Worm (Caenorhabditis elegans) whole organism, young adult: Measurements from ENCODE around the gene C07H6.9.
"Not testable (repeated sequence)": the region's sequence is repeated elsewhere in the genome, so short reads cannot be mapped to it uniquely, and the experiment has no call there.

Source experiments
- B0019.2 ChIP-seq: fragments of 200-800 bp; sonication (Bioruptor generic); conservative IDR thresholded peaks from 2 replicates; pipeline ENCODE4 v1.3.6; 2022; ENCODE audit warnings: missing genetic modification reagents, missing genetic modification characterization, missing compliant biosample characterization
- B0035.1 ChIP-seq: sonication (generic microtip); optimal IDR thresholded peaks from 2 replicates; lab custom pipeline; 2016; ENCODE audit warnings: missing genetic modification characterization, mild to moderate bottlenecking, missing compliant biosample characterization, missing genotype, missing genetic modification reagents
- C06A6.2 ChIP-seq: fragments of 200-800 bp; sonication (Bioruptor generic); conservative IDR thresholded peaks from 2 replicates; pipeline ENCODE4 v1.3.6; 2022; ENCODE audit warnings: missing genetic modification characterization, missing compliant biosample characterization
- D2030.7 ChIP-seq: fragments of 200-800 bp; sonication (Bioruptor generic); IDR thresholded peaks from 2 replicates; pipeline ENCODE4 v1.3.6; 2022; ENCODE audit warnings: missing genetic modification reagents, missing genetic modification characterization, missing compliant biosample characterization
- F39B2.1 ChIP-seq: fragments of 200-800 bp; sonication (Bioruptor generic); IDR thresholded peaks from 2 replicates; pipeline ENCODE4 v1.3.6; 2022; ENCODE audit warnings: missing genetic modification reagents, missing genetic modification characterization, missing compliant biosample characterization
- F49E8.2 ChIP-seq: sonication (generic microtip); optimal IDR thresholded peaks from 3 replicates; lab custom pipeline; 2017; ENCODE audit warnings: missing genetic modification characterization, mild to moderate bottlenecking, missing compliant biosample characterization, antibody characterized with exemption, moderate library complexity; ENCODE audit not compliant: insufficient read depth
- F52B5.7 ChIP-seq: sonication (generic microtip); optimal IDR thresholded peaks from 2 replicates; lab custom pipeline; 2016; ENCODE audit warnings: mild to moderate bottlenecking, missing genetic modification characterization, missing compliant biosample characterization
- F57A8.1 ChIP-seq: fragments of 200-800 bp; sonication (Bioruptor generic); optimal IDR thresholded peaks from 2 replicates; lab custom pipeline; 2018; ENCODE audit warnings: mild to moderate bottlenecking, missing genetic modification characterization, moderate library complexity, missing compliant biosample characterization
- F57C9.4 ChIP-seq: sonication (generic microtip); optimal IDR thresholded peaks from 2 replicates; lab custom pipeline; 2017; ENCODE audit warnings: mild to moderate bottlenecking, missing genetic modification characterization, missing compliant biosample characterization
- K11D2.4 ChIP-seq: fragments of 200-800 bp; sonication (Bioruptor generic); IDR thresholded peaks from 2 replicates; pipeline ENCODE4 v1.3.6; 2022; ENCODE audit warnings: missing genetic modification reagents, missing genetic modification characterization, missing compliant biosample characterization
- Y56A3A.18 ChIP-seq: fragments of 200-800 bp; sonication (Bioruptor generic); IDR thresholded peaks from 2 replicates; pipeline ENCODE4 v1.3.6; 2022; ENCODE audit warnings: missing genetic modification reagents, missing genetic modification characterization, missing compliant biosample characterization
- Y67H2A.10 ChIP-seq: fragments of 200-800 bp; sonication (Bioruptor generic); conservative IDR thresholded peaks from 2 replicates; pipeline ENCODE4 v1.3.6; 2022; ENCODE audit warnings: missing genetic modification reagents, missing genetic modification characterization, missing compliant biosample characterization
- atf-7 ChIP-seq: sonication (generic microtip); optimal IDR thresholded peaks from 2 replicates; lab custom pipeline; 2017; ENCODE audit warnings: mild to moderate bottlenecking, missing genetic modification characterization, missing compliant biosample characterization
- attf-5 ChIP-seq: fragments of 200-800 bp; sonication (Bioruptor generic); optimal IDR thresholded peaks from 2 replicates; lab custom pipeline; 2018; ENCODE audit warnings: mild to moderate bottlenecking, missing genetic modification characterization, missing compliant biosample characterization
- attf-6 ChIP-seq: fragments of 200-800 bp; sonication (Bioruptor generic); IDR thresholded peaks from 2 replicates; pipeline ENCODE4 v1.3.6; 2022; ENCODE audit warnings: missing genetic modification reagents, missing genetic modification characterization, missing compliant biosample characterization
- bed-1 ChIP-seq: fragments of 200-800 bp; sonication (Bioruptor generic); IDR thresholded peaks from 2 replicates; pipeline ENCODE4 v1.3.6; 2022; ENCODE audit warnings: missing genetic modification reagents, missing genetic modification characterization, missing compliant biosample characterization
- bed-2 ChIP-seq: fragments of 200-800 bp; sonication (Bioruptor generic); IDR thresholded peaks from 2 replicates; pipeline ENCODE4 v1.3.6; 2022; ENCODE audit warnings: missing genetic modification reagents, missing genetic modification characterization, missing compliant biosample characterization
- ceh-27 ChIP-seq: fragments of 200-800 bp; sonication (Bioruptor generic); optimal IDR thresholded peaks from 2 replicates; lab custom pipeline; 2018; ENCODE audit warnings: mild to moderate bottlenecking, missing genetic modification characterization, moderate library complexity, missing compliant biosample characterization
- ceh-40 ChIP-seq: fragments of 200-800 bp; sonication (Bioruptor generic); IDR thresholded peaks from 2 replicates; pipeline ENCODE4 v1.3.6; 2022; ENCODE audit warnings: missing genetic modification characterization, missing compliant biosample characterization
- dox-1 ChIP-seq: fragments of 200-800 bp; sonication (Bioruptor generic); IDR thresholded peaks from 2 replicates; pipeline ENCODE4 v1.3.6; 2022; ENCODE audit warnings: missing genetic modification reagents, missing genetic modification characterization, missing compliant biosample characterization
- egl-44 ChIP-seq: fragments of 200-800 bp; sonication (Bioruptor generic); IDR thresholded peaks from 2 replicates; pipeline ENCODE4 v1.3.6; 2022; ENCODE audit warnings: missing genetic modification reagents, missing genetic modification characterization, missing compliant biosample characterization
- ets-4 ChIP-seq: fragments of 200-800 bp; sonication (Bioruptor generic); optimal IDR thresholded peaks from 2 replicates; lab custom pipeline; 2018; ENCODE audit warnings: mild to moderate bottlenecking, missing genetic modification characterization, missing compliant biosample characterization
- fkh-3 ChIP-seq: sonication (generic microtip); optimal IDR thresholded peaks from 2 replicates; lab custom pipeline; 2016; ENCODE audit warnings: mild to moderate bottlenecking, missing genetic modification characterization, missing compliant biosample characterization
- gei-17 ChIP-seq: fragments of 200-800 bp; sonication (Bioruptor generic); optimal IDR thresholded peaks from 2 replicates; lab custom pipeline; 2018; ENCODE audit warnings: mild to moderate bottlenecking, missing genetic modification characterization, missing compliant biosample characterization
- hmg-1.2 ChIP-seq: fragments of 200-800 bp; sonication (Bioruptor generic); IDR thresholded peaks from 2 replicates; pipeline ENCODE4 v1.3.6; 2022; ENCODE audit warnings: missing genetic modification reagents, missing genetic modification characterization, missing compliant biosample characterization
- hrde-1 ChIP-seq: sonication (generic microtip); optimal IDR thresholded peaks from 2 replicates; lab custom pipeline; 2016; ENCODE audit warnings: missing genetic modification characterization, mild to moderate bottlenecking, missing compliant biosample characterization, moderate library complexity, missing genotype, missing genetic modification reagents, borderline replicate concordance
- hsf-1 ChIP-seq: fragments of 200-800 bp; sonication (Bioruptor generic); IDR thresholded peaks from 2 replicates; pipeline ENCODE4 v1.3.6; 2022; ENCODE audit warnings: missing genetic modification reagents, missing genetic modification characterization, missing compliant biosample characterization
- lin-35 ChIP-seq, 3 experiments: fragments of 150-350 bp in 2 of 3; sonication (generic microtip) in 1 of 3; optimal IDR thresholded peaks; 2 replicates each; lab custom pipeline; 2014 to 2018; ENCODE audit warnings: missing biosample characterization in 3 of 3, missing genetic modification characterization in 3 of 3, missing genetic modification reagents in 3 of 3
- lin-40 ChIP-seq: sonication (generic microtip); optimal IDR thresholded peaks from 2 replicates; lab custom pipeline; 2016; ENCODE audit warnings: missing genetic modification characterization, mild to moderate bottlenecking, missing compliant biosample characterization, missing genotype, missing genetic modification reagents
- lsl-1 ChIP-seq: fragments of 200-800 bp; sonication (Bioruptor generic); optimal IDR thresholded peaks from 2 replicates; lab custom pipeline; 2018; ENCODE audit warnings: mild to moderate bottlenecking, missing genetic modification characterization, moderate library complexity, missing compliant biosample characterization
- madf-3 ChIP-seq: fragments of 200-800 bp; sonication (Bioruptor generic); IDR thresholded peaks from 2 replicates; pipeline ENCODE4 v1.3.6; 2022; ENCODE audit warnings: missing genetic modification reagents, missing genetic modification characterization, missing compliant biosample characterization
- mcd-1 ChIP-seq: fragments of 200-800 bp; sonication (Bioruptor generic); IDR thresholded peaks from 2 replicates; pipeline ENCODE4 v1.3.6; 2022; ENCODE audit warnings: missing genetic modification reagents, missing genetic modification characterization, missing compliant biosample characterization
- mxl-1 ChIP-seq: sonication (generic microtip); optimal IDR thresholded peaks from 2 replicates; lab custom pipeline; 2016; ENCODE audit warnings: missing genetic modification characterization, missing compliant biosample characterization
- nfya-1 ChIP-seq: sonication (generic microtip); optimal IDR thresholded peaks from 2 replicates; lab custom pipeline; 2017; ENCODE audit warnings: antibody characterized with exemption, missing compliant biosample characterization, missing genetic modification characterization, borderline replicate concordance; ENCODE audit not compliant: insufficient read depth
- nhr-179 ChIP-seq: sonication (generic microtip); optimal IDR thresholded peaks from 2 replicates; lab custom pipeline; 2016; ENCODE audit warnings: mild to moderate bottlenecking, missing genetic modification characterization, missing compliant biosample characterization
- nhr-80 ChIP-seq: sonication (generic microtip); optimal IDR thresholded peaks from 2 replicates; lab custom pipeline; 2016; ENCODE audit warnings: missing genetic modification characterization, missing compliant biosample characterization
- repo-1 ChIP-seq: sonication (generic microtip); optimal IDR thresholded peaks from 2 replicates; lab custom pipeline; 2017; ENCODE audit warnings: mild to moderate bottlenecking, missing genetic modification characterization, missing compliant biosample characterization
- snpc-3.4 ChIP-seq: sonication (generic microtip); optimal IDR thresholded peaks from 2 replicates; lab custom pipeline; 2017; ENCODE audit warnings: missing genetic modification characterization, mild to moderate bottlenecking, missing compliant biosample characterization, antibody characterized with exemption, moderate library complexity, missing genotype, missing genetic modification reagents
- somi-1 ChIP-seq: fragments of 200-800 bp; sonication (Bioruptor generic); optimal IDR thresholded peaks from 2 replicates; lab custom pipeline; 2018; ENCODE audit warnings: mild to moderate bottlenecking, missing genetic modification characterization, missing compliant biosample characterization
- tbx-9 ChIP-seq: sonication (generic microtip); optimal IDR thresholded peaks from 2 replicates; lab custom pipeline; 2016; ENCODE audit warnings: borderline replicate concordance, missing genetic modification characterization, inconsistent platforms, missing compliant biosample characterization
- xnd-1 ChIP-seq: sonication (generic microtip); optimal IDR thresholded peaks from 2 replicates; lab custom pipeline; 2016; ENCODE audit warnings: missing genotype, missing genetic modification reagents, missing genetic modification characterization, missing compliant biosample characterization
- zfh-2 ChIP-seq: fragments of 200-800 bp; sonication (Bioruptor generic); conservative IDR thresholded peaks from 2 replicates; pipeline ENCODE4 v1.3.6; 2022; ENCODE audit warnings: missing genetic modification reagents, missing genetic modification characterization, missing compliant biosample characterization
- ztf-18 ChIP-seq: sonication (generic microtip); optimal IDR thresholded peaks from 2 replicates; lab custom pipeline; 2016; ENCODE audit warnings: missing genotype, mild to moderate bottlenecking, missing genetic modification characterization, missing compliant biosample characterization
- ztf-26 ChIP-seq: sonication (generic microtip); optimal IDR thresholded peaks from 2 replicates; lab custom pipeline; 2017; ENCODE audit warnings: missing genetic modification characterization, missing compliant biosample characterization

The C07H6.9 gene

ce11 chrIII:7484765-7485164, 14.5 kb downstream of the C07H6.9 start:
- TF ChIP-seq F57C9.4 (tag; lab: Kevin White, UChicago) (no peak), fkh-3 (tag; lab: Kevin White, UChicago) (no peak), lsl-1 (GFP tag; lab: Kevin White, UChicago) (no peak), mxl-1 (tag; lab: Kevin White, UChicago) (no peak), Y67H2A.10 (GFP tag; lab: Robert Waterston, UW) (no peak), madf-3 (no peak), ceh-40 (GFP tag; lab: Robert Waterston, UW) (no peak), F57A8.1 (no peak), gei-17 (GFP tag; lab: Kevin White, UChicago) (no peak), C06A6.2 (GFP tag; lab: Robert Waterston, UW) (no peak), mcd-1 (GFP tag; lab: Robert Waterston, UW) (no peak), F49E8.2 (no peak), F39B2.1 (GFP tag; lab: Robert Waterston, UW) (no peak), bed-1 (no peak), F52B5.7 (tag; lab: Kevin White, UChicago) (no peak), xnd-1 (tag; lab: Kevin White, UChicago) (no peak), D2030.7 (GFP tag; lab: Robert Waterston, UW) (no peak), Y56A3A.18 (GFP tag; lab: Robert Waterston, UW) (no peak), nhr-80 (tag; lab: Kevin White, UChicago) (no peak)

- no peak for TF ChIP-seq egl-44 (GFP tag; lab: Robert Waterston, UW)
- TF ChIP-seq dox-1 (GFP tag; lab: Robert Waterston, UW): peak; percentile 62
- no peak for TF ChIP-seq ztf-26
- TF ChIP-seq ets-4 (GFP tag; lab: Kevin White, UChicago): peak; percentile 61
- peak; percentile 96 for TF ChIP-seq nhr-80 (tag; lab: Kevin White, UChicago)
- TF ChIP-seq K11D2.4 (GFP tag; lab: Robert Waterston, UW): no peak
Measured at ce11 chrIII:7478932-7479331, 20.3 kb downstream of the C07H6.9 start.

- TF ChIP-seq lin-40; zfh-2 (GFP tag; lab: Robert Waterston, UW); attf-6: not testable (repeated sequence)
Measured at ce11 chrIII:7468980-7469379, 30.3 kb downstream of the C07H6.9 start, which contains the start of gene H14A12.5. H14A12.5 (minus strand) TSS chrIII:7469080.

ce11 chrIII:7465347-7465746, 33.9 kb downstream of the C07H6.9 start, which contains the start of gene fum-1:
fum-1 (plus strand) TSS chrIII:7465605.
- TF ChIP-seq somi-1 (GFP tag; lab: Kevin White, UChicago): peak; percentile 58
- TF ChIP-seq snpc-3.4 (tag; lab: Kevin White, UChicago): peak; percentile 36
- no peak for TF ChIP-seq bed-1
- no peak for TF ChIP-seq nhr-179
- peak; percentile 76 for TF ChIP-seq hmg-1.2
- no peak for TF ChIP-seq B0035.1 (tag; lab: Kevin White, UChicago)
- peak; percentile 48 for TF ChIP-seq ceh-27 (GFP tag; lab: Kevin White, UChicago)
- TF ChIP-seq Y67H2A.10 (GFP tag; lab: Robert Waterston, UW): no peak
- peak; percentile 27 for TF ChIP-seq ztf-18 (tag; lab: Kevin White, UChicago)
- no peak for TF ChIP-seq tbx-9 (tag; lab: Kevin White, UChicago)
- peak in 1 of 3 experiments; percentile 37 for TF ChIP-seq lin-35 (GFP tag; optimal IDR thresholded peaks at IDR 0.05; lab: Kevin White, UChicago)
- peak; percentile 61 for TF ChIP-seq nhr-80 (tag; lab: Kevin White, UChicago)
- TF ChIP-seq hsf-1 (GFP tag; lab: Robert Waterston, UW): 0 out of 2 replicates have a peak, but pooled peaks have one; percentile 7
- TF ChIP-seq bed-2 (GFP tag; lab: Robert Waterston, UW): 0 out of 2 replicates have a peak, but pooled peaks have one; percentile 14
- no peak for TF ChIP-seq hrde-1 (tag; lab: Kevin White, UChicago)
- TF ChIP-seq Y56A3A.18 (GFP tag; lab: Robert Waterston, UW): no peak
- peak; percentile 80 for TF ChIP-seq repo-1 (tag; lab: Kevin White, UChicago)
- TF ChIP-seq B0019.2 (GFP tag; lab: Robert Waterston, UW): no peak
- no peak for TF ChIP-seq nfya-1 (tag; lab: Kevin White, UChicago)
- no peak for TF ChIP-seq atf-7 (tag; lab: Kevin White, UChicago)
- no peak for TF ChIP-seq gei-17 (GFP tag; lab: Kevin White, UChicago)
- no peak for TF ChIP-seq egl-44 (GFP tag; lab: Robert Waterston, UW)
- TF ChIP-seq attf-5: peak; percentile 58
